Fruit fly (Drosophila melanogaster): ENCODE data around the gene zormin.
A peak's percentile ranks its signal among the peaks of the same experiment; 100 is the strongest.

Gene zormin

dm6 chr3L:2151588-2152372 lies at the start of gene zormin (continued):
- TF ChIP-seq CG5180 (GFP tag; optimal IDR thresholded peaks at IDR 0.05), result peak; percentile 95
- no peak for TF ChIP-seq tll (GFP tag; optimal IDR thresholded peaks at IDR 0.05)
- TF ChIP-seq PHDP (tag; optimal IDR thresholded peaks at IDR 0.05), result no peak
- TF ChIP-seq CkIIα-i1 (GFP tag; IDR thresholded peaks at IDR 0.05), result no peak
- peak; percentile 39 for TF ChIP-seq CG1603 (tag; optimal IDR thresholded peaks at IDR 0.05)
- no peak for TF ChIP-seq hb (GFP tag; IDR thresholded peaks at IDR 0.05; ENCODE audit: partially characterized antibody)
- no peak for TF ChIP-seq CG3847 (GFP tag; IDR thresholded peaks at IDR 0.05)
- TF ChIP-seq CG8944 (GFP tag; optimal IDR thresholded peaks at IDR 0.05), result no peak
- no peak; the same call in 2 of the 3 replicates for TF ChIP-seq ci (GFP tag; IDR thresholded peaks at IDR 0.05)
- no peak for TF ChIP-seq Dad (GFP tag; optimal IDR thresholded peaks at IDR 0.05)
- no peak for TF ChIP-seq ham (GFP tag; IDR thresholded peaks at IDR 0.05)
- TF ChIP-seq nerfin-1 (tag; optimal IDR thresholded peaks at IDR 0.05), result no peak
- no peak for TF ChIP-seq CG15073 (GFP tag; optimal IDR thresholded peaks at IDR 0.05)
- no peak for TF ChIP-seq CG12155 (GFP tag; optimal IDR thresholded peaks at IDR 0.05)
- no peak for TF ChIP-seq CG16813 (GFP tag; IDR thresholded peaks at IDR 0.05; ENCODE audit: partially characterized antibody)
- peak; percentile 36 for TF ChIP-seq lbe (GFP tag; optimal IDR thresholded peaks at IDR 0.05)
- 0 out of 2 replicates have a peak, but pooled peaks have one; percentile 26 for TF ChIP-seq Rx (GFP tag; IDR thresholded peaks at IDR 0.05)
- peak; percentile 75 for TF ChIP-seq sisA (GFP tag; IDR thresholded peaks at IDR 0.05)
- TF ChIP-seq CG18011 (GFP tag; optimal IDR thresholded peaks at IDR 0.05), result no peak
- peak; percentile 80; the same call in 2 of the 4 replicates for TF ChIP-seq chinmo (GFP tag; IDR thresholded peaks at IDR 0.05; ENCODE audit: partially characterized antibody)
- TF ChIP-seq CG8388 (GFP tag; optimal IDR thresholded peaks at IDR 0.05), result no peak
- TF ChIP-seq CG8359 (GFP tag; optimal IDR thresholded peaks at IDR 0.05; ENCODE audit: borderline replicate concordance), result no peak
- no peak for TF ChIP-seq CG17612 (GFP tag; IDR thresholded peaks at IDR 0.05)
- TF ChIP-seq Max (GFP tag; optimal IDR thresholded peaks at IDR 0.05), result no peak
- TF ChIP-seq CG4404 (GFP tag; IDR thresholded peaks at IDR 0.05), result no peak
- TF ChIP-seq CG4854 (GFP tag; optimal IDR thresholded peaks at IDR 0.05), result no peak
- no peak for TF ChIP-seq CG11695 (GFP tag; IDR thresholded peaks at IDR 0.05)
- peak; percentile 93 for TF ChIP-seq D19B (GFP tag; optimal IDR thresholded peaks at IDR 0.05)
- no peak for TF ChIP-seq CG31388 (GFP tag; optimal IDR thresholded peaks at IDR 0.05)
- TF ChIP-seq CG13296 (GFP tag; optimal IDR thresholded peaks at IDR 0.05), result no peak
- TF ChIP-seq chm (GFP tag; IDR thresholded peaks at IDR 0.05), result 0 out of 2 replicates have a peak, but pooled peaks have one; percentile 10
- no peak for TF ChIP-seq CG11560 (tag; IDR thresholded peaks at IDR 0.05)
- no peak for TF ChIP-seq gfzf (GFP tag; optimal IDR thresholded peaks at IDR 0.05)
- no peak for TF ChIP-seq CG6791 (GFP tag; IDR thresholded peaks at IDR 0.05; ENCODE audit: partially characterized antibody)
- no peak for TF ChIP-seq CG7987 (GFP tag; optimal IDR thresholded peaks at IDR 0.05)
- TF ChIP-seq psq (GFP tag; optimal IDR thresholded peaks at IDR 0.05), result no peak
- no peak for TF ChIP-seq H15 (GFP tag; IDR thresholded peaks at IDR 0.05)
- no peak for TF ChIP-seq Bdp1 (GFP tag; optimal IDR thresholded peaks at IDR 0.05)
- no peak for TF ChIP-seq inv (GFP tag; IDR thresholded peaks at IDR 0.05; ENCODE audit: partially characterized antibody)
- peak; percentile 38 for TF ChIP-seq CG7839 (tag; optimal IDR thresholded peaks at IDR 0.05)
- no peak for TF ChIP-seq wdn (GFP tag; IDR thresholded peaks at IDR 0.05)
- no peak for TF ChIP-seq CG14965 (GFP tag; optimal IDR thresholded peaks at IDR 0.05; ENCODE audit: borderline replicate concordance)
- no peak for TF ChIP-seq Ada2b (GFP tag; IDR thresholded peaks at IDR 0.05)
- TF ChIP-seq hbn (GFP tag; IDR thresholded peaks at IDR 0.05; ENCODE audit: partially characterized antibody), result peak; percentile 35
- TF ChIP-seq Camta (GFP tag; optimal IDR thresholded peaks at IDR 0.05), result no peak
- peak; percentile 56 for TF ChIP-seq yki (optimal IDR thresholded peaks at IDR 0.05)
- TF ChIP-seq chif (GFP tag; optimal IDR thresholded peaks at IDR 0.05), result no peak
- TF ChIP-seq sima (GFP tag; optimal IDR thresholded peaks at IDR 0.05), result no peak
- TF ChIP-seq Mad (GFP tag; optimal IDR thresholded peaks at IDR 0.05), result no peak

Measured in whole organism, embryonic.